Worm (Caenorhabditis elegans) whole organism, late embryonic: ENCODE measurements around the gene dpy-31.

Experiments
- ama-1 ChIP-seq: fragments of 150-350 bp; optimal IDR thresholded peaks from 2 replicates; lab custom pipeline; 2014
- ceh-14 ChIP-seq: sonication (generic microtip); optimal IDR thresholded peaks from 2 replicates; lab custom pipeline; 2016; ENCODE audit warnings: missing genotype, missing genetic modification characterization, missing compliant biosample characterization
- ceh-24 ChIP-seq: sonication (generic microtip); optimal IDR thresholded peaks from 2 replicates; lab custom pipeline; 2016; ENCODE audit warnings: mild to moderate bottlenecking, missing genetic modification characterization, missing compliant biosample characterization
- ceh-48 ChIP-seq: sonication (generic microtip); optimal IDR thresholded peaks from 2 replicates; lab custom pipeline; 2016; ENCODE audit warnings: missing genetic modification characterization, inconsistent platforms, missing compliant biosample characterization
- ceh-9 ChIP-seq: sonication (generic microtip); optimal IDR thresholded peaks from 2 replicates; lab custom pipeline; 2016; ENCODE audit warnings: mild to moderate bottlenecking, missing genetic modification characterization, inconsistent platforms, missing compliant biosample characterization
- elt-4 ChIP-seq: sonication (generic microtip); optimal IDR thresholded peaks from 2 replicates; lab custom pipeline; 2016; ENCODE audit warnings: missing genetic modification characterization, missing compliant biosample characterization
- gmeb-2 ChIP-seq: sonication (generic microtip); optimal IDR thresholded peaks from 2 replicates; lab custom pipeline; 2016; ENCODE audit warnings: missing genetic modification characterization, inconsistent platforms, missing compliant biosample characterization
- hlh-30 ChIP-seq: sonication (generic microtip); optimal IDR thresholded peaks from 2 replicates; lab custom pipeline; 2017; ENCODE audit warnings: antibody characterized with exemption, missing genetic modification characterization, missing compliant biosample characterization; ENCODE audit not compliant: insufficient read depth
- hlh-8 ChIP-seq: sonication (generic microtip); optimal IDR thresholded peaks from 2 replicates; lab custom pipeline; 2016; ENCODE audit warnings: missing genotype, missing genetic modification characterization, missing compliant biosample characterization
- pat-9 ChIP-seq: fragments of 200-800 bp; sonication (Bioruptor generic); optimal IDR thresholded peaks from 2 replicates; lab custom pipeline; 2018; ENCODE audit warnings: mild to moderate bottlenecking, missing genetic modification characterization, moderate library complexity, missing compliant biosample characterization
- pha-2 ChIP-seq: sonication (generic microtip); optimal IDR thresholded peaks from 2 replicates; lab custom pipeline; 2017; ENCODE audit warnings: mild to moderate bottlenecking, missing genetic modification characterization, missing compliant biosample characterization
- rnt-1 ChIP-seq: sonication (generic microtip); optimal IDR thresholded peaks from 2 replicates; lab custom pipeline; 2016; ENCODE audit warnings: missing genetic modification characterization, missing compliant biosample characterization
- unc-42 ChIP-seq: sonication (generic microtip); optimal IDR thresholded peaks from 2 replicates; lab custom pipeline; 2016; ENCODE audit warnings: missing genotype, missing genetic modification characterization, missing compliant biosample characterization
- unc-55 ChIP-seq: sonication (generic microtip); optimal IDR thresholded peaks from 2 replicates; lab custom pipeline; 2017; ENCODE audit warnings: missing biosample characterization, missing genetic modification reagents, missing genetic modification characterization

dpy-31 gene

DNA sequence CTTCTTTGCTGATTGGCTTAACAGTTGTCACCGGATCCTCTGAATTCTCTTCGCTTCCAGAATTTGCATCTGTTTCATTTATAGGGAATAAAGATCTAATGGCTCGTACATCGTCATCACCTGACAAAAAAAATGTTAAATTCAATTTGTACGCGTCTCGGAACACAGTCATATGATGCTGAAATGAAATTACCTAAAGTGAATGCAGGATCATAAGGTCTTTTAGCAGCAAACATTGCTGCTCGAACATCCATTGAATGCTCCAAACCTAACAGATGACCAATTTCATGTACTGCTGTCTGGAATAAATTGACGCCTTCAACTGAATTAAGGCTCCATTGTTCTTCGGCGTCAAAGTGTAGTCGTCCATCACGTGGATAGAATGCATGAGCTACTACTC, 44.4 kb downstream of the dpy-31 start:
- TF ChIP-seq pat-9 (no peak), pha-2 (no peak)

DNA sequence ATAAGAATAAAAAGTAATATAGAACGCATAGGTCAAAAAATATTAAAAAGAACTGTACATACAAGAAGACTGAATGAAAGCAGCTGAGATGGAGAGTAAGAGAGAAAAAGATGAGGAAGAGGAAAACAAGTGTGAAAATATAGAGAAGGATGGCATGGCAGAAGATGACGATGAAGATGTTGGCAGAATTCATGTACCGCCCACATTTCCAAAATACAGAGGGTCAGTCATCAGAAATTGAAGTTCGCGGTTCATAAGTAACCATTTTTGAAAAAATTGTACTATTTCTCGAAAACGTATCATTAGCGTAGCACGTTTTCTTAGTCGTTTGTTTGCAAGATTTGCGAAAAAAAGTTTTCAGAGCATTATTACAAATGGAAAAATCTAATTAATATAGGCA, 45.7 kb downstream of the dpy-31 start, which contains the start of gene zmp-6:
Gene zmp-6, minus strand, starts transcription at position 101 of the 400 bp plus-strand sequence.
- TF ChIP-seq unc-55 (GFP tag; lab: Kevin White, UChicago) (no peak), ceh-24 (tag; lab: Kevin White, UChicago) (no peak), ceh-9 (tag; lab: Kevin White, UChicago) (no peak), ama-1 (lab: Kevin White, UChicago) (no peak), elt-4 (tag; lab: Kevin White, UChicago) (no peak), hlh-8 (tag; lab: Kevin White, UChicago) (no peak), gmeb-2 (tag; lab: Kevin White, UChicago) (no peak), rnt-1 (tag; lab: Kevin White, UChicago) (no peak), ceh-48 (tag; lab: Kevin White, UChicago) (no peak), hlh-30 (no peak)
- TF ChIP-seq, all 69 proteins: peak for 0

DNA sequence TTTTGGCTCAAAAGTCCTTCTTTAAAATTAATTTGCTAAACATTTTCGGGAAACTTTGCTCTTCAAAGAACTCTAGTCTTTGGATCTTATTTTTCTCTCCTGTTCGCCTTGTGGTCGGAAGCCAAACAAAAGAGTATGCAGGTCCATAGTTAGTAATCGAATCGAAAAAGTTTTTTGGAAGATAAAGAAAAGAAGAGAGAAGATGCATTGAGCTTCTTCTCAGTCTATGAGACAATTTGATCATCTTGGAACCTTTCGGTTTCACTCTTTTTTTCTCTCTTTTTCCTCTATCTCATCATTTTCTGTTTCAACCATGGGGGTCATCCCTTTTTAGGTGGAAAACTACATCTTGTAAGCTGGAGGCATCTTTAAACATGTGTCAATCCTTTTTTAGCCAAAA, 51.7 kb downstream of the dpy-31 start:
- TF ChIP-seq ceh-14 (tag; lab: Kevin White, UChicago) (no peak), unc-42 (tag; lab: Kevin White, UChicago) (peak; percentile 95)
